Fruit fly (Drosophila melanogaster): ENCODE results near the gene CREG.

DNA sequence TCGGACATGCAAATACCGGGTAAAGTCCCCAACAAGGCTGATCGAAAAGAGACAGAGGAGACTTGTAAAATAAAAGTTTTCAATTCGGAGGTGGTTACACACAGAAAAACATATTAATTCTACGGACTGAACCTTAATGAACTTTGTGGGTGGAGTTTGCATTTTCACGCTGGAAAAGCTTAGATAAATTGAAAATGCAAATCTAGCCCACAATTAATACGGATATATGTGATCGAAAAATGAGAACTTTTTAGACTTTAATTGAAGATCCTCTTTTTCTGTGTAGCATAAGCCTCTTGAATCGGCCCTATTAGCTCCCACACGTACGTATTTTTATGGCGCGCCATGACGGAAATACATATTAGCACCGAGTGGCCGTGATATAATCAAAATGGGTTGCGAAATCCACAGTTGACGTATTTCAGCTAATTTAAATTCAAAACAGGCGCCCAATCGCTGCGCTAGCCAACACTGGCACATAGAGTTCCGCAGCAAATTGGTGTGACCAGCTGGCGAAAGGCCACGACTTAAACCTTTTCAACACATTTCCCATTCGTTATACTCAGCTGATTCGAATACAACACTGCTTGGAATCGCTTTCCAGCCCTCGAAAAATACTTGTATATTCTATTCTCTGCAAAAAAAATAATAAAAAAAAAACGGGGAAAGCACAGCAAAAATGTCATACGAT, 9.0 kb downstream of the CREG start:
- TF ChIP-seq CTCF (optimal IDR thresholded peaks at IDR 0.05) (peak in 1 of 2 experiments; percentile 12), CG8478 (optimal IDR thresholded peaks at IDR 0.05) (no peak)
